Worm (Caenorhabditis elegans) whole organism, late embryonic: ENCODE data around the gene C17G1.14.

ENCODE experiments used
- C38D4.7 ChIP-seq: fragments of 200-800 bp; sonication (Bioruptor generic); optimal IDR thresholded peaks from 2 replicates; lab custom pipeline; 2018; ENCODE audit warnings: mild to moderate bottlenecking, missing genetic modification characterization, moderate library complexity, missing compliant biosample characterization
- ama-1 ChIP-seq: fragments of 150-350 bp; optimal IDR thresholded peaks from 2 replicates; lab custom pipeline; 2014
- ceh-14 ChIP-seq: sonication (generic microtip); optimal IDR thresholded peaks from 2 replicates; lab custom pipeline; 2016; ENCODE audit warnings: missing genotype, missing genetic modification characterization, missing compliant biosample characterization
- ceh-22 ChIP-seq: sonication (generic microtip); optimal IDR thresholded peaks from 2 replicates; lab custom pipeline; 2017; ENCODE audit warnings: missing biosample characterization, missing genetic modification characterization
- ceh-30 ChIP-seq: fragments of 150-350 bp; optimal IDR thresholded peaks from 2 replicates; lab custom pipeline; 2014; ENCODE audit warnings: missing biosample characterization, missing genetic modification characterization
- dmd-4 ChIP-seq: sonication (generic microtip); optimal IDR thresholded peaks from 2 replicates; lab custom pipeline; 2016; ENCODE audit warnings: borderline replicate concordance, missing genetic modification characterization, missing compliant biosample characterization
- elt-2 ChIP-seq: sonication (generic microtip); optimal IDR thresholded peaks from 2 replicates; lab custom pipeline; 2016; ENCODE audit warnings: missing genetic modification reagents, missing genetic modification characterization, missing compliant biosample characterization
- nfya-1 ChIP-seq: sonication (generic microtip); optimal IDR thresholded peaks from 2 replicates; lab custom pipeline; 2017; ENCODE audit warnings: missing genetic modification characterization, mild to moderate bottlenecking, missing compliant biosample characterization, antibody characterized with exemption, moderate library complexity
- pha-4 ChIP-seq: fragments of 150-350 bp; optimal IDR thresholded peaks from 2 replicates; lab custom pipeline; 2018; ENCODE audit warnings: missing biosample characterization, missing genetic modification reagents, missing genetic modification characterization
- pqm-1 ChIP-seq: sonication (generic microtip); optimal IDR thresholded peaks from 2 replicates; lab custom pipeline; 2016; ENCODE audit warnings: missing genetic modification characterization, missing compliant biosample characterization
- rnt-1 ChIP-seq: sonication (generic microtip); optimal IDR thresholded peaks from 2 replicates; lab custom pipeline; 2016; ENCODE audit warnings: missing genetic modification characterization, missing compliant biosample characterization
- sdc-2 ChIP-seq: sonication (generic microtip); optimal IDR thresholded peaks from 2 replicates; lab custom pipeline; 2016; ENCODE audit warnings: missing genotype, missing genetic modification characterization, missing compliant biosample characterization
- unc-3 ChIP-seq, 2 experiments: fragments of 200-800 bp in 1 of 2; sonication (Bioruptor generic) in 1 of 2; sonication (generic microtip) in 1 of 2; conservative IDR thresholded peaks in 1 of 2; optimal IDR thresholded peaks in 1 of 2; 2 replicates each; pipeline versions ENCODE4 v1.3.6 to Lab custom; 2016 to 2022; ENCODE audit warnings: missing compliant biosample characterization in 2 of 2, missing genetic modification characterization in 2 of 2, missing genetic modification reagents in 1 of 2
- zip-5 ChIP-seq: sonication (generic microtip); optimal IDR thresholded peaks from 2 replicates; lab custom pipeline; 2016; ENCODE audit warnings: missing genetic modification characterization, missing compliant biosample characterization

DNA sequence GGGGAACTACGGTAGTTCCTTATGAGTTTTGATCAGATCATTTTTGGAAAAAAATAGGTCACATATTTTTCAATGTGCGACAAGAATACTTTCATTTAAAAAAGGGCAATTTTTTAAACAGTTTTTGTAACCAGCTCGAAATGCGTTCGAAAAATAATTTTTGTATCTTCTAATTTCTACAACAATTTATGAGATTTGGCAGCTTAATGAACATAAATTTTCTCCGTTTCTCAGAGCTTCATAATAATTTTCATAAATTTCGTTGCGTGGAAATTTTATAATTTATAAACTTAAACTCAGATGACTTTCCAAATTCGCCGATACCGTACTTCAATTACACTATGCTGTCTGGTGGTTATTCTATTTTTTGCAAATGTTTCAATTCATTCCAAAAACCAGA lies 43.8 kb upstream of the C17G1.14 start, which contains the start of gene F21G4.3:
- TF ChIP-seq zip-5 (tag; lab: Kevin White, UChicago) (no peak), ceh-30 (tag; lab: Kevin White, UChicago) (no peak), unc-3 (GFP tag; conservative IDR thresholded peaks at IDR 0.05; lab: Robert Waterston, UW) (no peak), unc-3 (tag; optimal IDR thresholded peaks at IDR 0.05; lab: Kevin White, UChicago) (no peak), ama-1 (no peak), sdc-2 (tag; lab: Kevin White, UChicago) (no peak), pha-4 (tag; lab: Kevin White, UChicago) (no peak), C38D4.7 (GFP tag; lab: Kevin White, UChicago) (no peak), dmd-4 (tag; lab: Kevin White, UChicago) (no peak), nfya-1 (no peak), rnt-1 (tag; lab: Kevin White, UChicago) (no peak), ceh-22 (no peak), pqm-1 (tag; lab: Kevin White, UChicago) (no peak), elt-2 (tag; lab: Kevin White, UChicago) (no peak), ceh-14 (tag; lab: Kevin White, UChicago) (no peak)
